Worm (Caenorhabditis elegans): Measurements from ENCODE around the gene F27E5.7.

Gene F27E5.7

DNA sequence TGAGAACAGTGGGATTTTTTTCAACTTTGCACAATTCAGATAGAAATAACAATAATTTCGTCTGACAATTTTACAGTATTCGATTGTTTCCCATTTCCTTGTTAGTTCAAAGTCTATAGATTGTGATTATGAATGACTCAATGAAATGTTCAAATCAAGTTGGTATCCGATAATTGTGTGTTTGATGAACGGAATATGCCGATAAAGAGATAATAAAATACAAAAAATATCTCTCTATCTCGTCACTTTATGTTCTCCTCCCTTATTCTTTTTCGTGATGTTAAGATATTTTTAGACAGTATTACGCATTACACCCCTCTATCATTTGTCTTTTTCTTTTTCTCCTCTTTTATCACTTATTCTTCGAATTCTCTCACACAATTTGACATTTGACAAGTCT lies at the start of gene F27E5.7:
Gene F27E5.7 (plus strand): TSS at position 301 of the 400 bp plus-strand sequence.
- no peak for TF ChIP-seq ztf-22 (GFP tag; optimal IDR thresholded peaks at IDR 0.05)
- no peak for TF ChIP-seq lin-40 (tag; optimal IDR thresholded peaks at IDR 0.05)
- no peak for TF ChIP-seq let-526 (GFP tag; IDR thresholded peaks at IDR 0.05)
- no peak for TF ChIP-seq F10E7.11 (tag; optimal IDR thresholded peaks at IDR 0.05)
- no peak for TF ChIP-seq ceh-40 (GFP tag; IDR thresholded peaks at IDR 0.05)
- no peak for TF ChIP-seq gei-17 (GFP tag; optimal IDR thresholded peaks at IDR 0.05)
- TF ChIP-seq pha-4 (tag; optimal IDR thresholded peaks at IDR 0.05): no peak
- no peak for TF ChIP-seq ccch-3 (GFP tag; optimal IDR thresholded peaks at IDR 0.05)
- no peak for TF ChIP-seq him-1 (tag; optimal IDR thresholded peaks at IDR 0.05)
- no peak for TF ChIP-seq hrde-1 (tag; optimal IDR thresholded peaks at IDR 0.05; ENCODE audit: borderline replicate concordance)
- TF ChIP-seq hlh-26 (GFP tag; conservative IDR thresholded peaks at IDR 0.05): no peak
- no peak for TF ChIP-seq repo-1 (tag; optimal IDR thresholded peaks at IDR 0.05)
- no peak for TF ChIP-seq T07F8.4 (tag; optimal IDR thresholded peaks at IDR 0.05)
- TF ChIP-seq F22D6.2 (tag; optimal IDR thresholded peaks at IDR 0.05): no peak
- no peak for TF ChIP-seq lsl-1 (GFP tag; optimal IDR thresholded peaks at IDR 0.05)

DNA sequence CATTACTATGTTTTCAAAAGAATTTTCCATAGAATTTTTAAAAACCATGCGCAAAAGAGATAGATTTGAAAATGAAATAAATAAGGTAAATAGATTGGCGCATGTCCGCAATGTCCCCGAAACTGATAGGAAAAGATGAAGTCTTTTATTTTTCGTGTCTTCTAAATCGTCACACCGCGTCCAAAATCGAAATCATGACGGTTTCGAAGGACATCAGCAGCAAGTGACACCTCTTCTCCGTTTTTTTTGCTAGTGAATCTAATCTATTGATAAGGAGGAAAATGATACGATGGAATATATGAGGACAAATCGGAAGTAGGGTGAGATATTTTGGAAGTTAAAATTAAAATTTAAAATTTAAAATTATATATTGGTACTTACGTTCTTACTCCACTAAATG lies 48.6 kb upstream of the F27E5.7 start:
- no peak for TF ChIP-seq C17E4.6 (GFP tag; IDR thresholded peaks at IDR 0.05)
- TF ChIP-seq Y53F4B.3 (GFP tag; IDR thresholded peaks at IDR 0.05): no peak
- no peak for TF ChIP-seq akir-1 (GFP tag; optimal IDR thresholded peaks at IDR 0.05)
- TF ChIP-seq sptf-2 (GFP tag; optimal IDR thresholded peaks at IDR 0.05): no peak
- no peak for TF ChIP-seq fkh-3 (tag; optimal IDR thresholded peaks at IDR 0.05)
- TF ChIP-seq pha-4 (tag; optimal IDR thresholded peaks at IDR 0.05): no peak
- no peak for TF ChIP-seq ceh-91 (GFP tag; IDR thresholded peaks at IDR 0.05)
- TF ChIP-seq dpff-1 (tag; optimal IDR thresholded peaks at IDR 0.05): no peak
- TF ChIP-seq nhr-80 (tag; optimal IDR thresholded peaks at IDR 0.05): no peak
- no peak for TF ChIP-seq hlh-12 (tag; optimal IDR thresholded peaks at IDR 0.05)
- TF ChIP-seq egrh-3 (GFP tag; IDR thresholded peaks at IDR 0.05): no peak
- no peak for TF ChIP-seq tlf-1 (GFP tag; optimal IDR thresholded peaks at IDR 0.05)
- TF ChIP-seq Y56A3A.18 (GFP tag; IDR thresholded peaks at IDR 0.05): no peak
- TF ChIP-seq snpc-1.1 (tag; optimal IDR thresholded peaks at IDR 0.05; ENCODE audit: insufficient read depth): no peak
- no peak for TF ChIP-seq K11D2.4 (GFP tag; IDR thresholded peaks at IDR 0.05)
- no peak for TF ChIP-seq dpl-1 (GFP tag; optimal IDR thresholded peaks at IDR 0.05)
- no peak for TF ChIP-seq Y95B8A.8 (GFP tag; IDR thresholded peaks at IDR 0.05)
- no peak for TF ChIP-seq F52B5.7 (tag; optimal IDR thresholded peaks at IDR 0.05)
- TF ChIP-seq ceh-40 (GFP tag; IDR thresholded peaks at IDR 0.05): no peak
- no peak for TF ChIP-seq attf-6 (GFP tag; IDR thresholded peaks at IDR 0.05)

DNA sequence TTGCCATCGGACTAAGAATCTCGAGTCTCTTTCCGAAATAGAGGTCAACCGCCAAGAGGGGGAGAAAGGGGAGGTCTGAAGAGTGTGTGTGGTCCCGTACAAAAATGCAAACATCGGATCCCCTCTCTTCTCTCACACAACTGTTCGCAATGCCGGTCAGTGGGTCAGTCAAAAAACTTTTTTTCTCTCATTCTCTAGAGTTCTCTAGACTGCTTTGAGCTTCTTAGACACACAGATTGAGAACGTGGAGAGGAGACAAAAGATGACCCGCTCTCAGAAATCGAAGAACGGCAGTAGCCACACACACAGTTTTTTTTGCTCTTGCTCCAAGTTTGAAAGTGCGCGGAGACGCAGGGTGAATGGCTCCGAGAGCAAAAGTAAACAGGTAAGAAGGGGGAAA lies 46.8 kb upstream of the F27E5.7 start:
- TF ChIP-seq lin-26 (GFP tag; IDR thresholded peaks at IDR 0.05): no peak
- no peak for TF ChIP-seq unc-62 (GFP tag; optimal IDR thresholded peaks at IDR 0.05)
- no peak for TF ChIP-seq tlf-1 (GFP tag; optimal IDR thresholded peaks at IDR 0.05)
- TF ChIP-seq nfyb-1 (GFP tag; IDR thresholded peaks at IDR 0.05): no peak
- TF ChIP-seq hmg-20 (GFP tag; IDR thresholded peaks at IDR 0.05): no peak
- TF ChIP-seq F55B11.4 (tag; optimal IDR thresholded peaks at IDR 0.05; ENCODE audit: borderline replicate concordance, insufficient read depth): no peak
- TF ChIP-seq dpff-1 (tag; optimal IDR thresholded peaks at IDR 0.05): no peak
- no peak for TF ChIP-seq efl-1 (GFP tag; optimal IDR thresholded peaks at IDR 0.05)
- no peak for TF ChIP-seq ztf-3 (GFP tag; optimal IDR thresholded peaks at IDR 0.05)
- TF ChIP-seq hmg-1.2 (GFP tag; IDR thresholded peaks at IDR 0.05): no peak
- TF ChIP-seq ztf-25 (GFP tag; IDR thresholded peaks at IDR 0.05): no peak
- TF ChIP-seq snpc-3.4 (tag; optimal IDR thresholded peaks at IDR 0.05): no peak
- no peak for TF ChIP-seq ceh-58 (GFP tag; IDR thresholded peaks at IDR 0.05)
- TF ChIP-seq ekl-4 (GFP tag; IDR thresholded peaks at IDR 0.05): no peak

Measured in whole organism, young adult.